Worm (Caenorhabditis elegans) whole organism, midembryonic: Measurements from ENCODE around the gene C02F5.13.

Source experiments
- T22C8.4 ChIP-seq: fragments of 200-800 bp; sonication (Bioruptor generic); IDR thresholded peaks from 2 replicates; pipeline ENCODE4 v1.3.6; 2022; ENCODE audit warnings: missing genetic modification characterization, missing compliant biosample characterization
- cog-1 ChIP-seq: sonication (generic microtip); optimal IDR thresholded peaks from 2 replicates; lab custom pipeline; 2016; ENCODE audit warnings: missing genetic modification characterization, missing compliant biosample characterization
- flt-1 ChIP-seq: fragments of 200-800 bp; sonication (Bioruptor generic); IDR thresholded peaks from 2 replicates; pipeline ENCODE4 v1.3.6; 2022; ENCODE audit warnings: missing genetic modification characterization, missing compliant biosample characterization
- klf-2 ChIP-seq: fragments of 200-800 bp; sonication (Bioruptor generic); conservative IDR thresholded peaks from 2 replicates; pipeline ENCODE4 v1.3.6; 2022; ENCODE audit warnings: missing genetic modification reagents, missing genetic modification characterization, missing compliant biosample characterization
- med-1 ChIP-seq: sonication (generic microtip); optimal IDR thresholded peaks from 2 replicates; lab custom pipeline; 2017; ENCODE audit warnings: missing genetic modification characterization, mild to moderate bottlenecking, missing compliant biosample characterization, antibody characterized with exemption, missing genetic modification reagents; ENCODE audit not compliant: insufficient read depth
- ref-1 ChIP-seq: fragments of 200-800 bp; sonication (Bioruptor generic); conservative IDR thresholded peaks from 2 replicates; pipeline ENCODE4 v1.3.6; 2022; ENCODE audit warnings: missing genetic modification reagents, missing genetic modification characterization, missing compliant biosample characterization
- tab-1 ChIP-seq: fragments of 200-800 bp; sonication (Bioruptor generic); IDR thresholded peaks from 2 replicates; pipeline ENCODE4 v1.3.6; 2022; ENCODE audit warnings: missing genetic modification characterization, missing compliant biosample characterization
- ztf-23 ChIP-seq: fragments of 200-800 bp; sonication (Bioruptor generic); IDR thresholded peaks from 2 replicates; pipeline ENCODE4 v1.3.6; 2022; ENCODE audit warnings: missing genetic modification reagents, missing genetic modification characterization, missing compliant biosample characterization
- ztf-29 ChIP-seq: fragments of 200-800 bp; sonication (Bioruptor generic); IDR thresholded peaks from 2 replicates; pipeline ENCODE4 v1.3.6; 2022; ENCODE audit warnings: missing genetic modification reagents, missing genetic modification characterization, missing compliant biosample characterization

- no peak for TF ChIP-seq flt-1
- no peak for TF ChIP-seq ref-1 (GFP tag; lab: Robert Waterston, UW)
- no peak for TF ChIP-seq T22C8.4 (GFP tag; lab: Robert Waterston, UW)
- no peak for TF ChIP-seq tab-1 (GFP tag; lab: Robert Waterston, UW)
- TF ChIP-seq klf-2, result no peak
- no peak for TF ChIP-seq ztf-23 (GFP tag; lab: Robert Waterston, UW)
- TF ChIP-seq med-1, result no peak
- no peak for TF ChIP-seq ztf-29 (GFP tag; lab: Robert Waterston, UW)
- no peak for TF ChIP-seq cog-1 (tag; lab: Kevin White, UChicago)
These were observed 45.4 kb upstream of the C02F5.13 start for ce11 chrIII:8201760-8202159.
